Fruit fly (Drosophila melanogaster) whole organism, embryonic: ENCODE results near the gene Cerk.

Experiments
- Atf6 ChIP-seq: fragments of 200-800 bp; sonication (Bioruptor generic); IDR thresholded peaks from 2 replicates; pipeline ENCODE4 v1.3.6; 2022; ENCODE audit warnings: missing biosample characterization, missing genetic modification characterization
- C15 ChIP-seq: fragments of 200-800 bp; sonication (Bioruptor generic); IDR thresholded peaks from 3 replicates; pipeline ENCODE4 v1.3.6; 2022; ENCODE audit warnings: missing biosample characterization, missing genetic modification characterization
- CG10321 ChIP-seq: fragments of 200-800 bp; sonication (Bioruptor generic); IDR thresholded peaks from 2 replicates; pipeline ENCODE4 v1.3.6; 2022; ENCODE audit warnings: missing biosample characterization, missing genetic modification characterization
- CG10543 ChIP-seq: fragments of 200-800 bp; sonication (Bioruptor generic); optimal IDR thresholded peaks from 3 replicates; lab custom pipeline; 2017; ENCODE audit warnings: missing biosample characterization, mild to moderate bottlenecking, missing genetic modification characterization, moderate library complexity
- CG11247 ChIP-seq: fragments of 200-800 bp; sonication (Bioruptor generic); IDR thresholded peaks from 2 replicates; pipeline ENCODE4 v1.3.6; 2022; ENCODE audit warnings: missing biosample characterization, missing genetic modification characterization
- CG11398 ChIP-seq: fragments of 200-800 bp; sonication (Bioruptor generic); optimal IDR thresholded peaks from 2 replicates; lab custom pipeline; 2016; ENCODE audit warnings: missing biosample characterization, missing genetic modification characterization
- CG11504 ChIP-seq: fragments of 200-800 bp; sonication (Bioruptor generic); optimal IDR thresholded peaks from 3 replicates; lab custom pipeline; 2019; ENCODE audit warnings: missing biosample characterization, mild to moderate bottlenecking, missing genetic modification characterization, moderate library complexity
- CG12104 ChIP-seq: fragments of 200-800 bp; sonication (Bioruptor generic); optimal IDR thresholded peaks from 3 replicates; lab custom pipeline; 2016; ENCODE audit warnings: missing biosample characterization, missing genetic modification characterization
- CG15479 ChIP-seq: fragments of 200-800 bp; sonication (Bioruptor generic); optimal IDR thresholded peaks from 3 replicates; lab custom pipeline; 2019; ENCODE audit warnings: missing biosample characterization, mild to moderate bottlenecking, missing genetic modification characterization, moderate library complexity
- CG17359 ChIP-seq: fragments of 200-800 bp; sonication (Bioruptor generic); optimal IDR thresholded peaks from 3 replicates; lab custom pipeline; 2018; ENCODE audit warnings: missing biosample characterization, mild to moderate bottlenecking, missing genetic modification characterization, moderate library complexity
- CG17568 ChIP-seq: fragments of 200-800 bp; sonication (Bioruptor generic); optimal IDR thresholded peaks from 2 replicates; lab custom pipeline; 2018; ENCODE audit warnings: missing biosample characterization, mild to moderate bottlenecking, missing genetic modification characterization, moderate library complexity
- CG3065 ChIP-seq: fragments of 200-800 bp; sonication (Bioruptor generic); optimal IDR thresholded peaks from 2 replicates; lab custom pipeline; 2016; ENCODE audit warnings: missing biosample characterization, missing genetic modification characterization
- CG31365 ChIP-seq: fragments of 200-800 bp; sonication (Bioruptor generic); optimal IDR thresholded peaks from 2 replicates; lab custom pipeline; 2018; ENCODE audit warnings: missing biosample characterization, mild to moderate bottlenecking, missing genetic modification characterization
- CG32767 ChIP-seq: fragments of 200-800 bp; sonication (Bioruptor generic); IDR thresholded peaks from 2 replicates; pipeline ENCODE4 v1.3.6; 2022; ENCODE audit warnings: missing biosample characterization, missing genetic modification characterization
- CG33213 ChIP-seq: fragments of 200-800 bp; sonication (Bioruptor generic); optimal IDR thresholded peaks from 3 replicates; lab custom pipeline; 2016; ENCODE audit warnings: missing biosample characterization, missing genetic modification characterization
- CG3838 ChIP-seq: fragments of 200-800 bp; sonication (Bioruptor generic); optimal IDR thresholded peaks from 3 replicates; lab custom pipeline; 2016; ENCODE audit warnings: missing biosample characterization, missing genetic modification characterization
- CG3995 ChIP-seq: fragments of 200-800 bp; sonication (Bioruptor generic); optimal IDR thresholded peaks from 3 replicates; lab custom pipeline; 2016; ENCODE audit warnings: missing biosample characterization, missing genetic modification characterization
- CG4707 ChIP-seq: fragments of 200-800 bp; sonication (Bioruptor generic); optimal IDR thresholded peaks from 2 replicates; lab custom pipeline; 2018; ENCODE audit warnings: missing biosample characterization, mild to moderate bottlenecking, missing genetic modification characterization, moderate library complexity
- CG5953 ChIP-seq: fragments of 200-800 bp; sonication (Bioruptor generic); IDR thresholded peaks from 2 replicates; pipeline ENCODE4 v1.3.6; 2022; ENCODE audit warnings: missing biosample characterization, missing genetic modification characterization
- CG6654 ChIP-seq: fragments of 200-800 bp; sonication (Bioruptor generic); optimal IDR thresholded peaks from 2 replicates; lab custom pipeline; 2017; ENCODE audit warnings: missing biosample characterization, mild to moderate bottlenecking, missing genetic modification characterization
- CG8281 ChIP-seq: fragments of 200-800 bp; sonication (Bioruptor generic); optimal IDR thresholded peaks from 2 replicates; lab custom pipeline; 2018; ENCODE audit warnings: missing biosample characterization, mild to moderate bottlenecking, missing genetic modification characterization, moderate library complexity
- CG8388 ChIP-seq: fragments of 200-800 bp; sonication (Bioruptor generic); optimal IDR thresholded peaks from 2 replicates; lab custom pipeline; 2019; ENCODE audit warnings: missing biosample characterization, mild to moderate bottlenecking, missing genetic modification characterization, moderate library complexity
- CrebB ChIP-seq: fragments of 200-800 bp; sonication (Bioruptor generic); optimal IDR thresholded peaks from 3 replicates; lab custom pipeline; 2018; ENCODE audit warnings: missing biosample characterization, mild to moderate bottlenecking, missing genetic modification characterization
- Dad ChIP-seq: fragments of 200-800 bp; sonication (Bioruptor generic); optimal IDR thresholded peaks from 3 replicates; lab custom pipeline; 2016; ENCODE audit warnings: missing biosample characterization, missing genetic modification characterization
- HLH3B ChIP-seq: fragments of 200-800 bp; sonication (Bioruptor generic); IDR thresholded peaks from 2 replicates; pipeline ENCODE4 v1.3.6; 2022; ENCODE audit warnings: missing biosample characterization, missing genetic modification characterization
- HLHmδ ChIP-seq: fragments of 200-800 bp; sonication (Bioruptor generic); optimal IDR thresholded peaks from 2 replicates; lab custom pipeline; 2018; ENCODE audit warnings: missing biosample characterization, mild to moderate bottlenecking, missing genetic modification characterization, moderate library complexity
- Hsf ChIP-seq: fragments of 200-800 bp; sonication (Bioruptor generic); optimal IDR thresholded peaks from 3 replicates; lab custom pipeline; 2016; ENCODE audit warnings: missing biosample characterization, missing genetic modification characterization
- Lhr ChIP-seq: fragments of 200-800 bp; sonication (Bioruptor generic); optimal IDR thresholded peaks from 3 replicates; lab custom pipeline; 2017; ENCODE audit warnings: mild to moderate bottlenecking, missing biosample characterization, missing genetic modification reagents, missing genetic modification characterization
- Mrtf ChIP-seq: fragments of 200-800 bp; sonication (Bioruptor generic); IDR thresholded peaks from 3 replicates; pipeline ENCODE4 v1.3.6; 2022; ENCODE audit warnings: missing biosample characterization, missing genetic modification characterization
- NC2β ChIP-seq: fragments of 200-800 bp; sonication (Bioruptor generic); optimal IDR thresholded peaks from 2 replicates; lab custom pipeline; 2016; ENCODE audit warnings: missing biosample characterization, missing genetic modification characterization
- Pdp1 ChIP-seq, 2 experiments: fragments of 200-800 bp; sonication (Bioruptor generic); optimal IDR thresholded peaks; 3 replicates each; lab custom pipeline; 2016; ENCODE audit warnings: missing biosample characterization in 2 of 2, missing genetic modification characterization in 2 of 2, mild to moderate bottlenecking in 1 of 2, moderate library complexity in 1 of 2
- Ravus ChIP-seq: fragments of 200-800 bp; sonication (Bioruptor generic); IDR thresholded peaks from 2 replicates; pipeline ENCODE4 v1.3.6; 2022; ENCODE audit warnings: missing biosample characterization, missing genetic modification characterization
- bbx ChIP-seq: fragments of 200-800 bp; sonication (Bioruptor generic); IDR thresholded peaks from 2 replicates; pipeline ENCODE4 v1.3.6; 2022; ENCODE audit warnings: missing biosample characterization, missing genetic modification characterization; ENCODE audit not compliant: partially characterized antibody
- cato ChIP-seq: fragments of 200-800 bp; sonication (Bioruptor generic); optimal IDR thresholded peaks from 2 replicates; lab custom pipeline; 2016; ENCODE audit warnings: missing biosample characterization, missing genetic modification characterization, borderline replicate concordance
- ci ChIP-seq: fragments of 200-800 bp; sonication (Bioruptor generic); IDR thresholded peaks from 3 replicates; pipeline ENCODE4 v1.3.6; 2022; ENCODE audit warnings: missing biosample characterization, missing genetic modification characterization
- gt ChIP-seq: fragments of 200-800 bp; sonication (Bioruptor generic); IDR thresholded peaks from 2 replicates; pipeline ENCODE4 v1.3.6; 2022; ENCODE audit warnings: missing biosample characterization, missing genetic modification characterization
- hbn ChIP-seq: fragments of 200-800 bp; sonication (Bioruptor generic); IDR thresholded peaks from 2 replicates; pipeline ENCODE4 v1.3.6; 2022; ENCODE audit warnings: missing biosample characterization, missing genetic modification characterization; ENCODE audit not compliant: partially characterized antibody
- lmd ChIP-seq: fragments of 200-800 bp; sonication (Bioruptor generic); IDR thresholded peaks from 2 replicates; pipeline ENCODE4 v1.3.6; 2022; ENCODE audit warnings: missing biosample characterization, missing genetic modification characterization
- nmo ChIP-seq: fragments of 200-800 bp; sonication (Bioruptor generic); optimal IDR thresholded peaks from 2 replicates; lab custom pipeline; 2018; ENCODE audit warnings: missing biosample characterization, mild to moderate bottlenecking, missing genetic modification characterization, moderate library complexity
- nom ChIP-seq: fragments of 200-800 bp; sonication (Bioruptor generic); optimal IDR thresholded peaks from 2 replicates; lab custom pipeline; 2017; ENCODE audit warnings: missing biosample characterization, missing genetic modification characterization, mild to moderate bottlenecking, moderate library complexity, missing genetic modification reagents
- otp ChIP-seq: fragments of 200-800 bp; sonication (Bioruptor generic); IDR thresholded peaks from 3 replicates; pipeline ENCODE4, ENCODE4 v1.3.6; 2022; ENCODE audit warnings: missing biosample characterization, missing genetic modification characterization
- pfk ChIP-seq: fragments of 200-800 bp; sonication (Bioruptor generic); optimal IDR thresholded peaks from 2 replicates; lab custom pipeline; 2018; ENCODE audit warnings: missing biosample characterization, mild to moderate bottlenecking, missing genetic modification characterization, moderate library complexity
- pho ChIP-seq: fragments of 200-800 bp; sonication (Bioruptor generic); optimal IDR thresholded peaks from 2 replicates; lab custom pipeline; 2016; ENCODE audit warnings: missing biosample characterization, missing genetic modification characterization
- pita ChIP-seq: fragments of 200-800 bp; sonication (Bioruptor generic); optimal IDR thresholded peaks from 2 replicates; lab custom pipeline; 2017; ENCODE audit warnings: missing biosample characterization, mild to moderate bottlenecking, missing genetic modification characterization
- schlank ChIP-seq: fragments of 200-800 bp; sonication (Bioruptor generic); optimal IDR thresholded peaks from 2 replicates; lab custom pipeline; 2018; ENCODE audit warnings: missing biosample characterization, mild to moderate bottlenecking, missing genetic modification characterization
- so ChIP-seq: fragments of 200-800 bp; sonication (Bioruptor generic); IDR thresholded peaks from 3 replicates; pipeline ENCODE4 v1.3.6; 2022; ENCODE audit warnings: missing biosample characterization, missing genetic modification characterization
- tll ChIP-seq, 2 experiments: fragments of 200-800 bp in 1 of 2; fragments of >200 bp in 1 of 2; sonication (Bioruptor generic) in 1 of 2; optimal IDR thresholded peaks; 2 replicates each; lab custom pipeline; 2017 to 2019; ENCODE audit warnings: missing biosample characterization in 2 of 2, missing genetic modification characterization in 2 of 2, mild to moderate bottlenecking in 1 of 2, moderate library complexity in 1 of 2
- vvl ChIP-seq: fragments of 200-800 bp; sonication (Bioruptor generic); IDR thresholded peaks from 2 replicates; pipeline ENCODE4 v1.3.6; 2022; ENCODE audit warnings: missing biosample characterization, missing genetic modification characterization
- zf30C ChIP-seq: fragments of 200-800 bp; sonication (Bioruptor generic); optimal IDR thresholded peaks from 3 replicates; lab custom pipeline; 2018; ENCODE audit warnings: missing biosample characterization, mild to moderate bottlenecking, missing genetic modification characterization

The Cerk gene

dm6 chr3R:5319059-5319785, 48.9 kb downstream of the Cerk start (continued):
- TF ChIP-seq CG11398 (GFP tag; lab: Kevin White, UChicago) (peak; percentile 17), CG10321 (no peak), Ravus (GFP tag; lab: Robert Waterston, UW) (no peak), bbx (GFP tag; lab: Robert Waterston, UW) (no peak), Mrtf (GFP tag; lab: Robert Waterston, UW) (no peak), schlank (tag; lab: Kevin White, UChicago) (no peak), CG8281 (tag; lab: Kevin White, UChicago) (no peak), CG12104 (GFP tag; lab: Kevin White, UChicago) (peak; percentile 58), pita (GFP tag; lab: Kevin White, UChicago) (no peak), CG17359 (tag; lab: Kevin White, UChicago) (peak; percentile 33), nmo (GFP tag; lab: Kevin White, UChicago) (no peak), CG6654 (GFP tag; lab: Kevin White, UChicago) (no peak), CG3838 (GFP tag; lab: Kevin White, UChicago) (peak; percentile 28), zf30C (GFP tag; lab: Kevin White, UChicago) (no peak), gt (no peak), CG4707 (GFP tag; lab: Kevin White, UChicago) (peak; percentile 50), CG33213 (GFP tag; lab: Kevin White, UChicago) (no peak), CG3065 (GFP tag; lab: Kevin White, UChicago) (no peak), CG15479 (no peak), CG17568 (GFP tag; lab: Kevin White, UChicago) (peak; percentile 79), CG11247 (GFP tag; lab: Robert Waterston, UW) (0 out of 2 replicates have a peak, but pooled peaks have one; percentile 26), pho (GFP tag; lab: Kevin White, UChicago) (peak; percentile 21), cato (GFP tag; lab: Kevin White, UChicago) (no peak), Hsf (GFP tag; lab: Kevin White, UChicago) (peak; percentile 0), CG10543 (GFP tag; lab: Kevin White, UChicago) (peak; percentile 13), C15 (GFP tag; lab: Robert Waterston, UW) (no peak), so (GFP tag; lab: Robert Waterston, UW) (peak; percentile 41; the same call in 1 of the 3 replicates), ci (GFP tag; lab: Robert Waterston, UW) (peak; percentile 53; the same call in 2 of the 3 replicates), hbn (GFP tag; lab: Robert Waterston, UW) (no peak)
- TF ChIP-seq, all 482 proteins: peak for 158

- no peak for TF ChIP-seq HLHmδ (GFP tag; lab: Kevin White, UChicago)
- no peak for TF ChIP-seq Atf6
- TF ChIP-seq Lhr (GFP tag; lab: Kevin White, UChicago): no peak
- peak; percentile 36 for TF ChIP-seq nom (GFP tag; lab: Kevin White, UChicago)
- no peak for TF ChIP-seq CG32767 (GFP tag; lab: Robert Waterston, UW)
- peak; percentile 22; the same call in 1 of the 2 replicates for TF ChIP-seq vvl (GFP tag; lab: Robert Waterston, UW)
- no peak for TF ChIP-seq Dad (GFP tag; lab: Kevin White, UChicago)
- no peak for TF ChIP-seq NC2β (GFP tag; lab: Kevin White, UChicago)
- TF ChIP-seq Pdp1 (GFP tag; optimal IDR thresholded peaks at IDR 0.05; lab: Kevin White, UChicago): peak in 1 of 2 experiments; percentile 1
- no peak for TF ChIP-seq tll (GFP tag; optimal IDR thresholded peaks at IDR 0.05; lab: Kevin White, UChicago)
- TF ChIP-seq otp: no peak
- TF ChIP-seq CG31365 (tag; lab: Kevin White, UChicago): no peak
- no peak for TF ChIP-seq CG3995 (GFP tag; lab: Kevin White, UChicago)
- peak; percentile 29 for TF ChIP-seq CG8388 (GFP tag; lab: Kevin White, UChicago)
- no peak for TF ChIP-seq CG6654 (GFP tag; lab: Kevin White, UChicago)
- TF ChIP-seq lmd: no peak
- no peak for TF ChIP-seq HLH3B (GFP tag; lab: Robert Waterston, UW)
- peak; percentile 94 for TF ChIP-seq CG11504 (tag; lab: Kevin White, UChicago)
- peak; percentile 1 for TF ChIP-seq pfk
- TF ChIP-seq CrebB: no peak
- no peak for TF ChIP-seq CG5953 (GFP tag; lab: Robert Waterston, UW)
Measured at dm6 chr3R:5317654-5318129, 50.4 kb downstream of the Cerk start.
